Fruit fly (Drosophila melanogaster) whole organism, embryonic: ENCODE results near the gene axo.

Source experiments
- Adf1 ChIP-seq: fragments of 200-800 bp; sonication (Bioruptor generic); IDR thresholded peaks from 2 replicates; pipeline ENCODE4 v1.3.6; 2022; ENCODE audit warnings: missing biosample characterization, missing genetic modification characterization
- Atf-2 ChIP-seq: fragments of 200-800 bp; sonication (Bioruptor generic); optimal IDR thresholded peaks from 2 replicates; lab custom pipeline; 2016; ENCODE audit warnings: missing biosample characterization, missing genetic modification characterization
- B-H2 ChIP-seq: fragments of 200-800 bp; sonication (Bioruptor generic); optimal IDR thresholded peaks from 2 replicates; lab custom pipeline; 2018; ENCODE audit warnings: missing biosample characterization, mild to moderate bottlenecking, missing genetic modification characterization
- Bdp1 ChIP-seq: fragments of 200-800 bp; sonication (Bioruptor generic); optimal IDR thresholded peaks from 3 replicates; lab custom pipeline; 2016; ENCODE audit warnings: missing biosample characterization, missing genetic modification characterization
- CG10543 ChIP-seq: fragments of 200-800 bp; sonication (Bioruptor generic); optimal IDR thresholded peaks from 3 replicates; lab custom pipeline; 2017; ENCODE audit warnings: missing biosample characterization, mild to moderate bottlenecking, missing genetic modification characterization, moderate library complexity
- CG11560 ChIP-seq: fragments of 200-800 bp; sonication (Bioruptor generic); IDR thresholded peaks from 3 replicates; pipeline ENCODE4 v1.3.6; 2022; ENCODE audit warnings: missing biosample characterization, missing genetic modification characterization
- CG11696 ChIP-seq: fragments of 200-800 bp; sonication (Bioruptor generic); IDR thresholded peaks from 2 replicates; pipeline ENCODE4 v1.3.6; 2022; ENCODE audit warnings: missing biosample characterization, missing genetic modification characterization
- CG12071 ChIP-seq: fragments of 200-800 bp; sonication (Bioruptor generic); optimal IDR thresholded peaks from 3 replicates; lab custom pipeline; 2018; ENCODE audit warnings: missing biosample characterization, mild to moderate bottlenecking, missing genetic modification characterization
- CG12236 ChIP-seq: fragments of 200-800 bp; sonication (Bioruptor generic); optimal IDR thresholded peaks from 2 replicates; lab custom pipeline; 2016; ENCODE audit warnings: missing biosample characterization, missing genetic modification characterization
- CG14710 ChIP-seq: fragments of 200-800 bp; sonication (Bioruptor generic); optimal IDR thresholded peaks from 3 replicates; lab custom pipeline; 2019; ENCODE audit warnings: missing biosample characterization, mild to moderate bottlenecking, missing genetic modification characterization, moderate library complexity
- CG1647 ChIP-seq: fragments of 200-800 bp; sonication (Bioruptor generic); optimal IDR thresholded peaks from 3 replicates; lab custom pipeline; 2016; ENCODE audit warnings: missing biosample characterization, missing genetic modification characterization
- CG18476 ChIP-seq: fragments of 200-800 bp; sonication (Bioruptor generic); optimal IDR thresholded peaks from 2 replicates; lab custom pipeline; 2016; ENCODE audit warnings: missing biosample characterization, mild to moderate bottlenecking, missing genetic modification characterization
- CG2712 ChIP-seq: fragments of 200-800 bp; optimal IDR thresholded peaks from 3 replicates; lab custom pipeline; 2019; ENCODE audit warnings: missing biosample characterization, mild to moderate bottlenecking, missing genetic modification characterization, moderate library complexity
- CG3065 ChIP-seq: fragments of 200-800 bp; sonication (Bioruptor generic); optimal IDR thresholded peaks from 2 replicates; lab custom pipeline; 2016; ENCODE audit warnings: missing biosample characterization, missing genetic modification characterization
- CG3847 ChIP-seq: fragments of 200-800 bp; sonication (Bioruptor generic); IDR thresholded peaks from 2 replicates; pipeline ENCODE4 v1.3.6; 2022; ENCODE audit warnings: missing biosample characterization, missing genetic modification characterization
- CG4404 ChIP-seq: fragments of 200-800 bp; sonication (Bioruptor generic); IDR thresholded peaks from 2 replicates; pipeline ENCODE4 v1.3.6; 2022; ENCODE audit warnings: missing biosample characterization, missing genetic modification characterization
- CG4424 ChIP-seq: fragments of 200-800 bp; sonication (Bioruptor generic); optimal IDR thresholded peaks from 3 replicates; lab custom pipeline; 2016; ENCODE audit warnings: missing biosample characterization, missing genetic modification characterization
- CG4854 ChIP-seq: fragments of 200-800 bp; sonication (Bioruptor generic); optimal IDR thresholded peaks from 2 replicates; lab custom pipeline; 2016; ENCODE audit warnings: missing biosample characterization, missing genetic modification characterization, inconsistent platforms
- CG5245 ChIP-seq: fragments of 200-800 bp; sonication (Bioruptor generic); optimal IDR thresholded peaks from 3 replicates; lab custom pipeline; 2016; ENCODE audit warnings: missing biosample characterization, missing genetic modification characterization
- CG6765 ChIP-seq: fragments of 200-800 bp; sonication (Bioruptor generic); optimal IDR thresholded peaks from 3 replicates; lab custom pipeline; 2017; ENCODE audit warnings: missing biosample characterization, mild to moderate bottlenecking, missing genetic modification characterization
- CG7556 ChIP-seq: fragments of 200-800 bp; sonication (Bioruptor generic); optimal IDR thresholded peaks from 2 replicates; lab custom pipeline; 2017; ENCODE audit warnings: missing biosample characterization, mild to moderate bottlenecking, missing genetic modification characterization
- CG8388 ChIP-seq: fragments of 200-800 bp; sonication (Bioruptor generic); optimal IDR thresholded peaks from 2 replicates; lab custom pipeline; 2019; ENCODE audit warnings: missing biosample characterization, mild to moderate bottlenecking, missing genetic modification characterization, moderate library complexity
- HLH3B ChIP-seq: fragments of 200-800 bp; sonication (Bioruptor generic); IDR thresholded peaks from 2 replicates; pipeline ENCODE4 v1.3.6; 2022; ENCODE audit warnings: missing biosample characterization, missing genetic modification characterization
- Meics ChIP-seq: fragments of 200-800 bp; sonication (Bioruptor generic); optimal IDR thresholded peaks from 2 replicates; lab custom pipeline; 2017; ENCODE audit warnings: missing biosample characterization, mild to moderate bottlenecking, missing genetic modification characterization
- Myb ChIP-seq: fragments of 200-800 bp; sonication (Bioruptor generic); optimal IDR thresholded peaks from 2 replicates; lab custom pipeline; 2016; ENCODE audit warnings: missing biosample characterization, missing genetic modification characterization
- Taf1 ChIP-seq: fragments of 200-800 bp; sonication (Bioruptor generic); IDR thresholded peaks from 2 replicates; pipeline ENCODE4 v1.3.6; 2022; ENCODE audit warnings: missing biosample characterization, missing genetic modification characterization
- amos ChIP-seq: fragments of 200-800 bp; sonication (Bioruptor generic); IDR thresholded peaks from 2 replicates; pipeline ENCODE4 v1.3.6; 2022; ENCODE audit warnings: missing biosample characterization, missing genetic modification characterization; ENCODE audit not compliant: partially characterized antibody
- ap ChIP-seq: fragments of 200-800 bp; sonication (Bioruptor generic); IDR thresholded peaks from 2 replicates; pipeline ENCODE4 v1.3.6; 2022; ENCODE audit warnings: missing biosample characterization, missing genetic modification characterization
- crc ChIP-seq: fragments of 200-800 bp; sonication (Bioruptor generic); optimal IDR thresholded peaks from 2 replicates; lab custom pipeline; 2016; ENCODE audit warnings: missing biosample characterization, missing genetic modification characterization
- crol ChIP-seq: fragments of 200-800 bp; sonication (Bioruptor generic); IDR thresholded peaks from 2 replicates; pipeline ENCODE4 v1.3.6; 2022; ENCODE audit warnings: missing biosample characterization, missing genetic modification characterization
- disco-r ChIP-seq: fragments of 200-800 bp; sonication (Bioruptor generic); optimal IDR thresholded peaks from 2 replicates; lab custom pipeline; 2016; ENCODE audit warnings: missing biosample characterization, missing genetic modification characterization
- dmrt99B ChIP-seq: fragments of 200-800 bp; sonication (Bioruptor generic); optimal IDR thresholded peaks from 2 replicates; lab custom pipeline; 2018; ENCODE audit warnings: missing biosample characterization, mild to moderate bottlenecking, missing genetic modification characterization, moderate library complexity
- fru ChIP-seq: fragments of >200 bp; optimal IDR thresholded peaks from 2 replicates; lab custom pipeline; 2017
- gem ChIP-seq: fragments of 200-800 bp; sonication (Bioruptor generic); optimal IDR thresholded peaks from 2 replicates; lab custom pipeline; 2019; ENCODE audit warnings: missing biosample characterization, mild to moderate bottlenecking, missing genetic modification characterization, moderate library complexity
- hbn ChIP-seq: fragments of 200-800 bp; sonication (Bioruptor generic); IDR thresholded peaks from 2 replicates; pipeline ENCODE4 v1.3.6; 2022; ENCODE audit warnings: missing biosample characterization, missing genetic modification characterization; ENCODE audit not compliant: partially characterized antibody
- jigr1 ChIP-seq: fragments of 200-800 bp; sonication (Bioruptor generic); IDR thresholded peaks from 3 replicates; pipeline ENCODE4 v1.3.6; 2022; ENCODE audit warnings: missing biosample characterization, missing genetic modification characterization
- maf-S ChIP-seq: fragments of 200-800 bp; sonication (Bioruptor generic); optimal IDR thresholded peaks from 2 replicates; lab custom pipeline; 2016; ENCODE audit warnings: missing biosample characterization, missing genetic modification characterization
- otp ChIP-seq: fragments of 200-800 bp; sonication (Bioruptor generic); IDR thresholded peaks from 3 replicates; pipeline ENCODE4, ENCODE4 v1.3.6; 2022; ENCODE audit warnings: missing biosample characterization, missing genetic modification characterization
- pan ChIP-seq, 4 experiments: fragments of >200 bp in 3 of 4; fragments of 200-800 bp in 1 of 4; sonication (Bioruptor generic) in 1 of 4; optimal IDR thresholded peaks in 3 of 4; IDR thresholded peaks in 1 of 4; 2 replicates each; pipeline versions ENCODE4 v1.3.6 to Lab custom; 2017 to 2022; ENCODE audit warnings: missing biosample characterization in 2 of 4, missing genetic modification characterization in 2 of 4, mixed read lengths in 1 of 4
- pb ChIP-seq: fragments of 200-800 bp; sonication (Bioruptor generic); optimal IDR thresholded peaks from 3 replicates; lab custom pipeline; 2016; ENCODE audit warnings: missing biosample characterization, missing genetic modification characterization
- pfk ChIP-seq: fragments of 200-800 bp; sonication (Bioruptor generic); optimal IDR thresholded peaks from 2 replicates; lab custom pipeline; 2018; ENCODE audit warnings: missing biosample characterization, mild to moderate bottlenecking, missing genetic modification characterization, moderate library complexity
- pum ChIP-seq: fragments of 200-800 bp; sonication (Bioruptor generic); optimal IDR thresholded peaks from 2 replicates; lab custom pipeline; 2016; ENCODE audit warnings: missing biosample characterization, missing genetic modification characterization
- ro ChIP-seq: fragments of 200-800 bp; sonication (Bioruptor generic); IDR thresholded peaks from 2 replicates; pipeline ENCODE4 v1.3.6; 2022; ENCODE audit warnings: missing biosample characterization, missing genetic modification characterization
- sens-2 ChIP-seq: fragments of 200-800 bp; sonication (Bioruptor generic); IDR thresholded peaks from 2 replicates; pipeline ENCODE4 v1.3.6; 2022; ENCODE audit warnings: missing biosample characterization, missing genetic modification characterization
- sima ChIP-seq: fragments of 200-800 bp; sonication (Bioruptor generic); optimal IDR thresholded peaks from 2 replicates; lab custom pipeline; 2016; ENCODE audit warnings: missing biosample characterization, missing genetic modification characterization
- tgo ChIP-seq: fragments of 200-800 bp; sonication (Bioruptor generic); IDR thresholded peaks from 3 replicates; pipeline ENCODE4 v1.3.6; 2022; ENCODE audit warnings: missing biosample characterization, missing genetic modification characterization
- tio ChIP-seq: fragments of 200-800 bp; sonication (Bioruptor generic); optimal IDR thresholded peaks from 2 replicates; lab custom pipeline; 2017; ENCODE audit warnings: missing biosample characterization, missing genetic modification characterization, inconsistent platforms
- tll ChIP-seq, 2 experiments: fragments of 200-800 bp in 1 of 2; fragments of >200 bp in 1 of 2; sonication (Bioruptor generic) in 1 of 2; optimal IDR thresholded peaks; 2 replicates each; lab custom pipeline; 2017 to 2019; ENCODE audit warnings: missing biosample characterization in 2 of 2, missing genetic modification characterization in 2 of 2, mild to moderate bottlenecking in 1 of 2, moderate library complexity in 1 of 2
- unpg ChIP-seq: fragments of 200-800 bp; sonication (Bioruptor generic); optimal IDR thresholded peaks from 3 replicates; lab custom pipeline; 2018; ENCODE audit warnings: missing biosample characterization, mild to moderate bottlenecking, missing genetic modification characterization, moderate library complexity
- vvl ChIP-seq: fragments of 200-800 bp; sonication (Bioruptor generic); IDR thresholded peaks from 2 replicates; pipeline ENCODE4 v1.3.6; 2022; ENCODE audit warnings: missing biosample characterization, missing genetic modification characterization
- zf30C ChIP-seq: fragments of 200-800 bp; sonication (Bioruptor generic); optimal IDR thresholded peaks from 3 replicates; lab custom pipeline; 2018; ENCODE audit warnings: missing biosample characterization, mild to moderate bottlenecking, missing genetic modification characterization

Gene axo

DNA sequence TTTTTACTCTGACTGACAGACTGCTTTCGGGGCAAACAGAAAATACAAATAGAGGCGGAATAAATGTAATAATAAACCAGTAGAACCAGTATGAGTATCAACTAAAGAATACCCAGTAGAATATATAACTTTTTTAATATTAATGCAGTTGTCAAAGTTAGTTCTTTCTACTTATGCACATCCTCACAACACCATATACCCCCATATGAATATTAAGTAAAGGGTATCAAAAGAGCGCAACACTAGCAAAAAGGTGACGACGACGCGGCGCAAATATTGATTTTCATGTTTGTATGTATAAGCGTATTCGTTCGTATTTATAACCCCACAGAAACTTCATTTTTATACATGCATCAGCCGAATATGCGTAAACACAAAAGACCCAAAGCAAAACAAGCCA, 74.0 kb downstream of the axo start (continued):
- TF ChIP-seq Meics (GFP tag; lab: Kevin White, UChicago) (peak; percentile 93), sima (GFP tag; lab: Kevin White, UChicago) (peak; percentile 76), otp (peak; percentile 90), CG5245 (GFP tag; lab: Kevin White, UChicago) (peak; percentile 95), zf30C (GFP tag; lab: Kevin White, UChicago) (no peak), hbn (GFP tag; lab: Robert Waterston, UW) (no peak), ro (GFP tag; lab: Robert Waterston, UW) (peak; percentile 83), vvl (GFP tag; lab: Robert Waterston, UW) (peak; percentile 98), disco-r (GFP tag; lab: Kevin White, UChicago) (peak; percentile 77), sens-2 (peak; percentile 79), gem (tag; lab: Kevin White, UChicago) (peak; percentile 95), CG11696 (GFP tag; lab: Robert Waterston, UW) (peak; percentile 80), crc (peak; percentile 79), Atf-2 (GFP tag; lab: Kevin White, UChicago) (peak; percentile 78), pb (GFP tag; lab: Kevin White, UChicago) (peak; percentile 83), fru (no peak), Taf1 (peak; percentile 83), crol (GFP tag; lab: Robert Waterston, UW) (peak; percentile 37; the same call in 1 of the 2 replicates), CG14710 (peak; percentile 94), tio (GFP tag; lab: Kevin White, UChicago) (peak; percentile 87), CG4404 (GFP tag; lab: Robert Waterston, UW) (peak; percentile 87), CG12236 (peak; percentile 66), pan (optimal IDR thresholded peaks at IDR 0.05; lab: Kevin White, UChicago) (peak in 1 of 2 experiments; percentile 55), pan (GFP tag; optimal IDR thresholded peaks at IDR 0.05 in 1 of 2, IDR thresholded peaks at IDR 0.05 in 1 of 2) (peak in 1 of 2 experiments; percentile 97), Bdp1 (GFP tag; lab: Kevin White, UChicago) (peak; percentile 67), dmrt99B (tag; lab: Kevin White, UChicago) (peak; percentile 97), ap (GFP tag; lab: Robert Waterston, UW) (peak; percentile 85), CG11560 (tag; lab: Robert Waterston, UW) (peak; percentile 77), pum (GFP tag; lab: Kevin White, UChicago) (peak; percentile 87), CG3847 (peak; percentile 86), Myb (GFP tag; lab: Kevin White, UChicago) (peak; percentile 39), Adf1 (GFP tag; lab: Robert Waterston, UW) (peak; percentile 51), CG18476 (GFP tag; lab: Kevin White, UChicago) (peak; percentile 90), CG1647 (peak; percentile 93), CG4424 (GFP tag; lab: Kevin White, UChicago) (peak; percentile 96), CG7556 (peak; percentile 91), CG8388 (GFP tag; lab: Kevin White, UChicago) (peak; percentile 87), jigr1 (peak; percentile 69; the same call in 2 of the 3 replicates), pfk (GFP tag; lab: Kevin White, UChicago) (peak; percentile 31), tll (GFP tag; optimal IDR thresholded peaks at IDR 0.05; lab: Kevin White, UChicago) (peak in 1 of 2 experiments; percentile 66), HLH3B (GFP tag; lab: Robert Waterston, UW) (peak; percentile 96), tgo (GFP tag; lab: Robert Waterston, UW) (peak; percentile 94), amos (GFP tag; lab: Robert Waterston, UW) (no peak), CG10543 (peak; percentile 29), CG4854 (GFP tag; lab: Kevin White, UChicago) (peak; percentile 95), CG12071 (GFP tag; lab: Kevin White, UChicago) (peak; percentile 91), maf-S (GFP tag; lab: Kevin White, UChicago) (peak; percentile 67), CG3065 (peak; percentile 80), CG6765 (GFP tag; lab: Kevin White, UChicago) (peak; percentile 82), B-H2 (GFP tag; lab: Kevin White, UChicago) (peak; percentile 13), unpg (GFP tag; lab: Kevin White, UChicago) (peak; percentile 92), CG2712 (tag; lab: Kevin White, UChicago) (peak; percentile 97)
